Worm (Caenorhabditis elegans) whole organism, L4 larva: ENCODE results near the gene F43G6.16.

Source experiments
- F10B5.3 ChIP-seq: sonication (generic microtip); optimal IDR thresholded peaks from 2 replicates; lab custom pipeline; 2016; ENCODE audit warnings: mild to moderate bottlenecking, missing genetic modification characterization, missing compliant biosample characterization
- F37D6.2 ChIP-seq: sonication (generic microtip); optimal IDR thresholded peaks from 2 replicates; lab custom pipeline; 2016; ENCODE audit warnings: mild to moderate bottlenecking, missing genetic modification characterization, missing compliant biosample characterization
- R02D3.7 ChIP-seq: fragments of 150-350 bp; sonication (generic microtip); optimal IDR thresholded peaks from 3 replicates; lab custom pipeline; 2014; ENCODE audit warnings: missing biosample characterization, missing genetic modification characterization
- Y105C5A.15 ChIP-seq: fragments of 200-800 bp; sonication (Bioruptor generic); IDR thresholded peaks from 2 replicates; pipeline ENCODE4 v1.3.6; 2022; ENCODE audit warnings: missing genetic modification characterization, missing compliant biosample characterization
- Y75B8A.6 ChIP-seq: fragments of 200-800 bp; sonication (Bioruptor generic); IDR thresholded peaks from 2 replicates; pipeline ENCODE4 v1.3.6; 2022; ENCODE audit warnings: missing genetic modification reagents, missing genetic modification characterization, missing compliant biosample characterization
- aly-2 ChIP-seq: sonication (generic microtip); optimal IDR thresholded peaks from 2 replicates; lab custom pipeline; 2018; ENCODE audit warnings: missing biosample characterization, missing genetic modification characterization
- ama-1 ChIP-seq: fragments of 150-350 bp; optimal IDR thresholded peaks from 2 replicates; lab custom pipeline; 2014; ENCODE audit warnings: inconsistent platforms, mixed read lengths
- attf-4 ChIP-seq: sonication (generic microtip); optimal IDR thresholded peaks from 3 replicates; lab custom pipeline; 2017; ENCODE audit warnings: missing biosample characterization, missing genetic modification characterization
- ceh-32 ChIP-seq: sonication (generic microtip); optimal IDR thresholded peaks from 2 replicates; lab custom pipeline; 2016; ENCODE audit warnings: mild to moderate bottlenecking, missing genetic modification characterization, missing compliant biosample characterization; ENCODE audit not compliant: poor library complexity
- ceh-44 ChIP-seq: fragments of 200-800 bp; sonication (Bioruptor generic); IDR thresholded peaks from 2 replicates; pipeline ENCODE4 v1.3.6; 2022; ENCODE audit warnings: missing genetic modification reagents, missing genetic modification characterization, missing compliant biosample characterization
- ceh-82 ChIP-seq: sonication (generic microtip); optimal IDR thresholded peaks from 2 replicates; lab custom pipeline; 2017; ENCODE audit warnings: missing biosample characterization, missing genetic modification characterization
- ces-1 ChIP-seq: fragments of 150-350 bp; sonication (generic microtip); optimal IDR thresholded peaks from 4 replicates; lab custom pipeline; 2014; ENCODE audit warnings: missing biosample characterization, missing genetic modification reagents, missing genetic modification characterization
- daf-16 ChIP-seq, 3 experiments: sonication (generic microtip); optimal IDR thresholded peaks; 2 replicates each; lab custom pipeline; 2016 to 2017; ENCODE audit warnings: missing genetic modification characterization in 3 of 3, missing genetic modification reagents in 3 of 3, mild to moderate bottlenecking in 2 of 3, missing compliant biosample characterization in 2 of 3, missing biosample characterization in 1 of 3, moderate library complexity in 1 of 3
- daf-19 ChIP-seq: fragments of 200-800 bp; sonication (Bioruptor generic); conservative IDR thresholded peaks from 2 replicates; pipeline ENCODE4 v1.3.6; 2022; ENCODE audit warnings: missing genetic modification characterization, missing compliant biosample characterization
- dmd-6 ChIP-seq: fragments of 200-800 bp; sonication (Bioruptor generic); IDR thresholded peaks from 2 replicates; pipeline ENCODE4 v1.3.6; 2022; ENCODE audit warnings: missing genetic modification reagents, missing genetic modification characterization, missing compliant biosample characterization
- duxl-1 ChIP-seq: sonication (generic microtip); optimal IDR thresholded peaks from 2 replicates; lab custom pipeline; 2016; ENCODE audit warnings: mild to moderate bottlenecking, missing genetic modification characterization, moderate library complexity, missing compliant biosample characterization; ENCODE audit not compliant: poor library complexity
- fos-1 ChIP-seq: fragments of 150-350 bp; optimal IDR thresholded peaks from 2 replicates; lab custom pipeline; 2014; ENCODE audit warnings: missing biosample characterization, missing genetic modification characterization
- gei-8 ChIP-seq: fragments of 200-800 bp; sonication (Bioruptor generic); optimal IDR thresholded peaks from 2 replicates; lab custom pipeline; 2018; ENCODE audit warnings: mild to moderate bottlenecking, missing genetic modification characterization, missing compliant biosample characterization
- hlh-30 ChIP-seq: sonication (generic microtip); optimal IDR thresholded peaks from 2 replicates; lab custom pipeline; 2017; ENCODE audit warnings: antibody characterized with exemption, mild to moderate bottlenecking, missing genetic modification characterization, missing compliant biosample characterization; ENCODE audit not compliant: insufficient read depth
- hmg-1.1 ChIP-seq: fragments of 200-800 bp; sonication (Bioruptor generic); IDR thresholded peaks from 2 replicates; pipeline ENCODE4 v1.3.6; 2022; ENCODE audit warnings: missing genetic modification reagents, missing genetic modification characterization, missing compliant biosample characterization
- jun-1 ChIP-seq: fragments of 150-350 bp; optimal IDR thresholded peaks from 2 replicates; lab custom pipeline; 2014; ENCODE audit warnings: missing biosample characterization, missing genetic modification reagents, missing genetic modification characterization
- lin-13 ChIP-seq: fragments of 150-350 bp; optimal IDR thresholded peaks from 2 replicates; lab custom pipeline; 2014; ENCODE audit warnings: missing biosample characterization, missing genetic modification reagents, missing genetic modification characterization
- lin-29 ChIP-seq: fragments of 200-800 bp; sonication (Bioruptor generic); IDR thresholded peaks from 2 replicates; pipeline ENCODE4 v1.3.6; 2022; ENCODE audit warnings: missing genetic modification reagents, missing genetic modification characterization, missing compliant biosample characterization
- lir-3 ChIP-seq: sonication (generic microtip); optimal IDR thresholded peaks from 2 replicates; lab custom pipeline; 2016; ENCODE audit warnings: mild to moderate bottlenecking, missing genetic modification characterization, missing compliant biosample characterization
- lsy-2 ChIP-seq, 2 experiments: fragments of 150-350 bp in 1 of 2; sonication (generic microtip) in 1 of 2; optimal IDR thresholded peaks; 2 replicates each; lab custom pipeline; 2014 to 2017; ENCODE audit warnings: missing biosample characterization in 2 of 2, missing genetic modification characterization in 2 of 2
- madf-5 ChIP-seq, 2 experiments: fragments of 200-800 bp; sonication (Bioruptor generic); IDR thresholded peaks; 2 replicates each; pipeline ENCODE4 v1.3.6; 2022; ENCODE audit warnings: missing compliant biosample characterization in 2 of 2, missing genetic modification characterization in 2 of 2
- mdl-1 ChIP-seq, 2 experiments: fragments of 150-350 bp in 1 of 2; sonication (generic microtip) in 1 of 2; optimal IDR thresholded peaks; 2 replicates each; lab custom pipeline; 2014 to 2017; ENCODE audit warnings: missing biosample characterization in 2 of 2, missing genetic modification characterization in 2 of 2
- mdt-29 ChIP-seq: fragments of 200-800 bp; sonication (Bioruptor generic); IDR thresholded peaks from 2 replicates; pipeline ENCODE4 v1.3.6; 2022; ENCODE audit warnings: missing genetic modification reagents, missing genetic modification characterization, missing compliant biosample characterization
- mxl-3 ChIP-seq: fragments of 200-800 bp; sonication (Bioruptor generic); optimal IDR thresholded peaks from 2 replicates; lab custom pipeline; 2018; ENCODE audit warnings: mild to moderate bottlenecking, missing genetic modification characterization, missing compliant biosample characterization
- nhr-102 ChIP-seq: sonication (generic microtip); optimal IDR thresholded peaks from 2 replicates; lab custom pipeline; 2016; ENCODE audit warnings: mild to moderate bottlenecking, missing genetic modification characterization, moderate library complexity, missing compliant biosample characterization
- nhr-237 ChIP-seq: sonication (generic microtip); optimal IDR thresholded peaks from 2 replicates; lab custom pipeline; 2017; ENCODE audit warnings: missing biosample characterization, missing genetic modification characterization
- nhr-28 ChIP-seq: fragments of 150-350 bp; optimal IDR thresholded peaks from 2 replicates; lab custom pipeline; 2014; ENCODE audit warnings: missing biosample characterization, missing genetic modification characterization
- nhr-41 ChIP-seq: fragments of 200-800 bp; sonication (Bioruptor generic); IDR thresholded peaks from 2 replicates; pipeline ENCODE4 v1.3.6; 2022; ENCODE audit warnings: missing genetic modification reagents, missing genetic modification characterization, missing compliant biosample characterization
- nhr-6 ChIP-seq: fragments of 150-350 bp; optimal IDR thresholded peaks from 2 replicates; lab custom pipeline; 2014; ENCODE audit warnings: missing biosample characterization, missing genetic modification characterization
- php-3 ChIP-seq: fragments of 200-800 bp; sonication (Bioruptor generic); IDR thresholded peaks from 2 replicates; pipeline ENCODE4 v1.3.6; 2022; ENCODE audit warnings: missing genetic modification reagents, missing genetic modification characterization, missing compliant biosample characterization
- pqm-1 ChIP-seq: sonication (generic microtip); optimal IDR thresholded peaks from 2 replicates; lab custom pipeline; 2017; ENCODE audit warnings: missing biosample characterization, missing genetic modification characterization
- rbr-2 ChIP-seq: sonication (generic microtip); optimal IDR thresholded peaks from 2 replicates; lab custom pipeline; 2016; ENCODE audit warnings: missing genotype, missing genetic modification characterization, missing compliant biosample characterization
- set-16 ChIP-seq: fragments of 200-800 bp; sonication (Bioruptor generic); IDR thresholded peaks from 2 replicates; pipeline ENCODE4 v1.3.6; 2022; ENCODE audit warnings: missing genetic modification reagents, missing genetic modification characterization, missing compliant biosample characterization
- skn-1 ChIP-seq: fragments of 150-350 bp; optimal IDR thresholded peaks from 2 replicates; lab custom pipeline; 2014; ENCODE audit warnings: missing biosample characterization, missing genetic modification characterization
- spr-1 ChIP-seq: sonication (generic microtip); optimal IDR thresholded peaks from 2 replicates; lab custom pipeline; 2016; ENCODE audit warnings: mild to moderate bottlenecking, missing genetic modification characterization, missing compliant biosample characterization
- spr-3 ChIP-seq: fragments of 200-800 bp; sonication (Bioruptor generic); optimal IDR thresholded peaks from 2 replicates; lab custom pipeline; 2018; ENCODE audit warnings: mild to moderate bottlenecking, missing genetic modification characterization, missing compliant biosample characterization
- tag-97 ChIP-seq: fragments of 200-800 bp; sonication (Bioruptor generic); IDR thresholded peaks from 2 replicates; pipeline ENCODE4 v1.3.6; 2022; ENCODE audit warnings: missing genetic modification characterization, missing compliant biosample characterization
- tra-1 ChIP-seq: fragments of 200-800 bp; sonication (Bioruptor generic); IDR thresholded peaks from 2 replicates; pipeline ENCODE4 v1.3.6; 2022; ENCODE audit warnings: missing genetic modification reagents, missing genetic modification characterization, missing compliant biosample characterization
- unc-39 ChIP-seq: sonication (generic microtip); optimal IDR thresholded peaks from 2 replicates; lab custom pipeline; 2017; ENCODE audit warnings: missing biosample characterization, missing genetic modification characterization
- unc-62 ChIP-seq, 3 experiments: fragments of 150-350 bp in 1 of 3; sonication (generic microtip); optimal IDR thresholded peaks in 2 of 3; peaks in 1 of 3; 1 replicate in 1 of 3; 2 replicates in 2 of 3; lab custom pipeline; 2014 to 2017; ENCODE audit warnings: missing biosample characterization in 3 of 3, missing genetic modification characterization in 3 of 3, missing genetic modification reagents in 3 of 3, missing genotype in 1 of 3
- vab-7 ChIP-seq: fragments of 200-800 bp; sonication (Bioruptor generic); IDR thresholded peaks from 2 replicates; pipeline ENCODE4 v1.3.6; 2022; ENCODE audit warnings: missing genetic modification reagents, missing genetic modification characterization, missing compliant biosample characterization
- zag-1 ChIP-seq: fragments of 150-350 bp; optimal IDR thresholded peaks from 2 replicates; lab custom pipeline; 2014; ENCODE audit warnings: missing biosample characterization, missing genetic modification characterization
- zfp-2 ChIP-seq: sonication (generic microtip); optimal IDR thresholded peaks from 2 replicates; lab custom pipeline; 2016; ENCODE audit warnings: mild to moderate bottlenecking, missing genetic modification characterization, missing compliant biosample characterization
- zfp-3 ChIP-seq: fragments of 200-800 bp; sonication (Bioruptor generic); conservative IDR thresholded peaks from 2 replicates; pipeline ENCODE4 v1.3.6; 2022; ENCODE audit warnings: missing genetic modification reagents, missing genetic modification characterization, missing compliant biosample characterization

Gene F43G6.16

ce11 chrII:11749490-11750172 is 32.8 kb downstream of the F43G6.16 start (continued):
- no peak for TF ChIP-seq vab-7 (GFP tag; lab: Robert Waterston, UW)
- no peak for TF ChIP-seq Y105C5A.15 (GFP tag; lab: Robert Waterston, UW)
- no peak for TF ChIP-seq fos-1 (tag; lab: Kevin White, UChicago)
- peak; percentile 70 for TF ChIP-seq jun-1 (tag; lab: Kevin White, UChicago)
- TF ChIP-seq spr-3 (GFP tag; lab: Kevin White, UChicago), result peak; percentile 79
- peak; percentile 55; the same call in 1 of the 2 replicates for TF ChIP-seq nhr-41 (GFP tag; lab: Robert Waterston, UW)
- TF ChIP-seq nhr-28 (tag; lab: Kevin White, UChicago), result peak; percentile 33
- TF ChIP-seq hmg-1.1 (GFP tag; lab: Robert Waterston, UW), result peak; percentile 84
- TF ChIP-seq nhr-237 (tag; lab: Kevin White, UChicago), result no peak
- peak; percentile 92 for TF ChIP-seq rbr-2 (tag; lab: Kevin White, UChicago)
- TF ChIP-seq lir-3 (tag; lab: Kevin White, UChicago), result peak; percentile 58
- peak; percentile 8 for TF ChIP-seq attf-4 (tag; lab: Kevin White, UChicago)
- 0 out of 2 replicates have a peak, but pooled peaks have one; percentile 27 for TF ChIP-seq php-3 (GFP tag; lab: Robert Waterston, UW)
- TF ChIP-seq nhr-6 (tag; lab: Kevin White, UChicago), result peak; percentile 68
- no peak for TF ChIP-seq zfp-3 (GFP tag; lab: Robert Waterston, UW)
- peak; percentile 44 to 77 for TF ChIP-seq mdl-1 (tag; optimal IDR thresholded peaks at IDR 0.05; lab: Kevin White, UChicago)
- TF ChIP-seq hlh-30 (tag; lab: Kevin White, UChicago), result peak; percentile 78
- no peak for TF ChIP-seq Y75B8A.6 (GFP tag; lab: Robert Waterston, UW)
- TF ChIP-seq ama-1 (lab: Kevin White, UChicago), result no peak
- TF ChIP-seq zag-1, result peak; percentile 60
- TF ChIP-seq R02D3.7 (tag; lab: Kevin White, UChicago), result no peak
- TF ChIP-seq unc-62 (GFP tag; optimal IDR thresholded peaks at IDR 0.05 in 1 of 2; lab: Kevin White, UChicago), result peak in 1 of 2 experiments; percentile 98
- TF ChIP-seq unc-62 (tag; optimal IDR thresholded peaks at IDR 0.05; lab: Kevin White, UChicago), result no peak
- TF ChIP-seq F10B5.3 (tag; lab: Kevin White, UChicago), result peak; percentile 67
- TF ChIP-seq ces-1 (GFP tag; lab: Kevin White, UChicago), result no peak
- peak; percentile 51 for TF ChIP-seq ceh-32 (tag; lab: Kevin White, UChicago)
- peak; percentile 10 for TF ChIP-seq pqm-1 (tag; lab: Kevin White, UChicago)
- peak; percentile 92 for TF ChIP-seq F37D6.2 (tag; lab: Kevin White, UChicago)
- TF ChIP-seq nhr-102 (tag; lab: Kevin White, UChicago), result peak; percentile 67
- TF ChIP-seq ceh-44 (GFP tag; lab: Robert Waterston, UW), result 0 out of 2 replicates have a peak, but pooled peaks have one; percentile 18
- TF ChIP-seq lin-29 (GFP tag; lab: Robert Waterston, UW), result no peak
- TF ChIP-seq dmd-6 (GFP tag; lab: Robert Waterston, UW), result peak; percentile 62
- no peak for TF ChIP-seq tag-97 (GFP tag; lab: Robert Waterston, UW)
- peak; percentile 66 to 67 for TF ChIP-seq lsy-2 (tag; optimal IDR thresholded peaks at IDR 0.05; lab: Kevin White, UChicago)
- TF ChIP-seq ceh-82 (tag; lab: Kevin White, UChicago), result no peak
- TF ChIP-seq madf-5 (GFP tag; IDR thresholded peaks at IDR 0.05; lab: Robert Waterston, UW), result no peak
- peak; percentile 56 for TF ChIP-seq zfp-2 (tag; lab: Kevin White, UChicago)
- TF ChIP-seq spr-1, result peak; percentile 88
- no peak for TF ChIP-seq tra-1 (GFP tag; lab: Robert Waterston, UW)
- TF ChIP-seq unc-39, result no peak
- no peak for TF ChIP-seq aly-2 (tag; lab: Kevin White, UChicago)
- peak; percentile 69 for TF ChIP-seq gei-8 (GFP tag; lab: Kevin White, UChicago)
- peak; percentile 51 for TF ChIP-seq lin-13 (GFP tag; lab: Kevin White, UChicago)
- TF ChIP-seq set-16, result peak; percentile 100
- TF ChIP-seq duxl-1, result no peak
- peak in 1 of 2 experiments; percentile 76 for TF ChIP-seq daf-16 (GFP tag; optimal IDR thresholded peaks at IDR 0.05; lab: Kevin White, UChicago)
- TF ChIP-seq daf-16 (tag; optimal IDR thresholded peaks at IDR 0.05; lab: Kevin White, UChicago), result peak; percentile 58
- TF ChIP-seq skn-1, result no peak
- no peak for TF ChIP-seq daf-19 (GFP tag; lab: Robert Waterston, UW)
- peak; percentile 68; the same call in 1 of the 2 replicates for TF ChIP-seq mdt-29 (GFP tag; lab: Robert Waterston, UW)
- peak; percentile 79 for TF ChIP-seq mxl-3 (GFP tag; lab: Kevin White, UChicago)
